Worm (Caenorhabditis elegans) whole organism, L3 larva: ENCODE measurements around the gene srh-112.
"Not testable (repeated sequence)": the region's sequence is repeated elsewhere in the genome, so short reads cannot be mapped to it uniquely, and the experiment has no call there.

ENCODE experiments used
- R02D3.7 ChIP-seq: fragments of 150-350 bp; optimal IDR thresholded peaks from 2 replicates; lab custom pipeline; 2014; ENCODE audit warnings: missing biosample characterization, missing genetic modification characterization
- ZK546.5 ChIP-seq: sonication (generic microtip); optimal IDR thresholded peaks from 2 replicates; lab custom pipeline; 2017; ENCODE audit warnings: missing biosample characterization, missing genetic modification characterization
- aly-2 ChIP-seq: fragments of 150-350 bp; optimal IDR thresholded peaks from 2 replicates; lab custom pipeline; 2014; ENCODE audit warnings: missing biosample characterization, missing genetic modification characterization
- ama-1 ChIP-seq: fragments of 150-350 bp; optimal IDR thresholded peaks from 2 replicates; lab custom pipeline; 2018
- ceh-16 ChIP-seq: sonication (generic microtip); optimal IDR thresholded peaks from 2 replicates; lab custom pipeline; 2017; ENCODE audit warnings: missing biosample characterization, missing genetic modification characterization
- ceh-28 ChIP-seq: fragments of 150-350 bp; optimal IDR thresholded peaks from 2 replicates; lab custom pipeline; 2014; ENCODE audit warnings: missing biosample characterization, missing genetic modification reagents, missing genetic modification characterization
- daf-12 ChIP-seq: fragments of 150-350 bp; optimal IDR thresholded peaks from 2 replicates; lab custom pipeline; 2014; ENCODE audit warnings: missing biosample characterization, missing genetic modification reagents, missing genetic modification characterization
- egl-27 ChIP-seq: sonication (generic microtip); optimal IDR thresholded peaks from 4 replicates; lab custom pipeline; 2017; ENCODE audit warnings: missing biosample characterization, missing genetic modification reagents, missing genetic modification characterization
- egl-5 ChIP-seq: fragments of 150-350 bp; optimal IDR thresholded peaks from 2 replicates; lab custom pipeline; 2017; ENCODE audit warnings: missing biosample characterization, missing genetic modification reagents, missing genetic modification characterization, inconsistent platforms
- elt-3 ChIP-seq, 3 experiments: fragments of 150-350 bp in 1 of 3; sonication (generic microtip) in 2 of 3; optimal IDR thresholded peaks; 2 replicates in 2 of 3; 4 replicates in 1 of 3; lab custom pipeline; 2014 to 2017; ENCODE audit warnings: missing biosample characterization in 3 of 3, missing genetic modification characterization in 3 of 3
- eor-1 ChIP-seq, 2 experiments: fragments of 150-350 bp; optimal IDR thresholded peaks; 2 replicates each; lab custom pipeline; 2014 to 2018; ENCODE audit warnings: missing biosample characterization in 2 of 2, missing genetic modification characterization in 2 of 2
- fkh-10 ChIP-seq: sonication (generic microtip); optimal IDR thresholded peaks from 2 replicates; lab custom pipeline; 2017; ENCODE audit warnings: missing biosample characterization, missing genetic modification reagents, missing genetic modification characterization
- lin-15B ChIP-seq: fragments of 150-350 bp; optimal IDR thresholded peaks from 2 replicates; lab custom pipeline; 2014; ENCODE audit warnings: missing biosample characterization, missing genetic modification characterization
- lin-39 ChIP-seq: fragments of 150-350 bp; optimal IDR thresholded peaks from 2 replicates; lab custom pipeline; 2018; ENCODE audit warnings: missing biosample characterization, missing genetic modification reagents, missing genetic modification characterization
- lsy-12 ChIP-seq: sonication (generic microtip); optimal IDR thresholded peaks from 2 replicates; lab custom pipeline; 2016; ENCODE audit warnings: mild to moderate bottlenecking, missing genetic modification characterization, missing compliant biosample characterization
- mml-1 ChIP-seq: fragments of 150-350 bp; sonication (generic microtip); optimal IDR thresholded peaks from 3 replicates; lab custom pipeline; 2014; ENCODE audit warnings: missing biosample characterization, missing genetic modification characterization
- nhr-12 ChIP-seq: fragments of 150-350 bp; optimal IDR thresholded peaks from 2 replicates; lab custom pipeline; 2014; ENCODE audit warnings: missing biosample characterization, missing genetic modification characterization
- nhr-23 ChIP-seq: fragments of 150-350 bp; optimal IDR thresholded peaks from 2 replicates; lab custom pipeline; 2014; ENCODE audit warnings: missing biosample characterization, missing genetic modification reagents, missing genetic modification characterization
- nhr-237 ChIP-seq: fragments of 150-350 bp; optimal IDR thresholded peaks from 2 replicates; lab custom pipeline; 2014; ENCODE audit warnings: missing biosample characterization, missing genetic modification characterization
- nhr-25 ChIP-seq: sonication (generic microtip); optimal IDR thresholded peaks from 2 replicates; lab custom pipeline; 2017; ENCODE audit warnings: missing biosample characterization, missing genetic modification characterization
- nhr-67 ChIP-seq: fragments of 150-350 bp; optimal IDR thresholded peaks from 2 replicates; lab custom pipeline; 2014; ENCODE audit warnings: missing biosample characterization, missing genetic modification characterization
- nhr-76 ChIP-seq: fragments of 150-350 bp; sonication (generic microtip); optimal IDR thresholded peaks from 5 replicates; lab custom pipeline; 2014; ENCODE audit warnings: missing biosample characterization, missing genetic modification characterization
- nhr-77 ChIP-seq: fragments of 150-350 bp; optimal IDR thresholded peaks from 2 replicates; lab custom pipeline; 2014; ENCODE audit warnings: missing biosample characterization, missing genetic modification characterization
- pha-4 ChIP-seq: fragments of 150-350 bp; optimal IDR thresholded peaks from 2 replicates; lab custom pipeline; 2014; ENCODE audit warnings: missing biosample characterization, missing genetic modification reagents, missing genetic modification characterization
- sea-2 ChIP-seq: fragments of 150-350 bp; sonication (generic microtip); optimal IDR thresholded peaks from 4 replicates; lab custom pipeline; 2014; ENCODE audit warnings: missing biosample characterization, missing genetic modification reagents, missing genetic modification characterization
- skn-1 ChIP-seq: fragments of 150-350 bp; optimal IDR thresholded peaks from 2 replicates; lab custom pipeline; 2014; ENCODE audit warnings: missing biosample characterization, missing genetic modification characterization
- snpc-4 ChIP-seq: fragments of 150-350 bp; optimal IDR thresholded peaks from 2 replicates; lab custom pipeline; 2014; ENCODE audit warnings: missing biosample characterization, missing genetic modification characterization
- tbx-2 ChIP-seq: sonication (generic microtip); optimal IDR thresholded peaks from 2 replicates; lab custom pipeline; 2016; ENCODE audit warnings: mild to moderate bottlenecking, missing genetic modification characterization, missing compliant biosample characterization
- unc-39 ChIP-seq: sonication (generic microtip); optimal IDR thresholded peaks from 4 replicates; lab custom pipeline; 2017; ENCODE audit warnings: missing biosample characterization, missing genetic modification characterization
- zag-1 ChIP-seq: fragments of 150-350 bp; optimal IDR thresholded peaks from 2 replicates; lab custom pipeline; 2014; ENCODE audit warnings: missing biosample characterization, missing genetic modification characterization
- ztf-4 ChIP-seq: fragments of 150-350 bp; optimal IDR thresholded peaks from 2 replicates; lab custom pipeline; 2014; ENCODE audit warnings: missing biosample characterization, missing genetic modification characterization

srh-112 gene

DNA sequence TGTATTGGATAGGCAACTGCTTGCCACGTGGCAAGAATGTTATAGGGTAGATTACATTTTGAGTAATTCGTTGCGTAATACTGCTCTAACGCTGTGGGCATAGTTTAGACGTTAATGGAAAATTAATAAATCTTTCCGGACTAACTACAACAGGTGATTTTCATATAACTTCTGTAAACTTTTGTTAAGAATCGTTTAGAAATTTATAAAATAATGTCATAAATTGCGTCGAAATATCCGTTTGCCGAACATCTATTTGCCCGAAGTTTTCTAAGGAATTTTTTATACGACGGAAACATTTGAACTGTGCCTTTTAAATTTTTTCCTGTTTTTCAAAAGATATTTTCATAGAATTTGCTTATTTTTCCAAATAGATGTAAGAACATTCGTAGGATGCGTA, at the start of gene srh-112:
srh-112 (minus strand) TSS at position 101 of the 400 bp plus-strand sequence.
- TF ChIP-seq ama-1 (lab: Kevin White, UChicago) (no peak), unc-39 (tag; lab: Kevin White, UChicago) (no peak), ZK546.5 (no peak), aly-2 (tag; lab: Kevin White, UChicago) (no peak)

DNA sequence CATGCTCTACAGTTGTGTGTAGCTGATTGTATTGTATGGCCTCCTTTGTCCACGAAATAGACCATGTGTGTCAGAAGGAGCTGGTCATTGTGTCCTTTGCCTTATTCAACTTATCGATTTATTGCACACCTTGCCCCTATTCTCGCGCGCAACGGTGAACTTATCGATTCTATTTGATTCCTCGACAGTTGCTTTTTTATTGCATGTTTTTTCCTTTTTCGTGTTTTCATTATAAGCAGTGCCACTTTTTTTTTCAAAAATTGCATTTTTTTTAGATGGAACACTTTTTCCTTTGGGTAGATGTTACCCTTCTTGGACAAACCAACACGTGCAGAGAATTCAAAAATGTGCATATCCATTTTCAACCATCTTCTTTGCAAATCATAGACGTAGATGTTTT, 47.2 kb upstream of the srh-112 start, which contains the start of gene K10G4.10:
K10G4.10 (plus strand) TSS at position 301 of the 400 bp plus-strand sequence.
- no peak for TF ChIP-seq nhr-25 (tag; lab: Kevin White, UChicago)
- no peak for TF ChIP-seq ztf-4 (tag; lab: Kevin White, UChicago)

DNA sequence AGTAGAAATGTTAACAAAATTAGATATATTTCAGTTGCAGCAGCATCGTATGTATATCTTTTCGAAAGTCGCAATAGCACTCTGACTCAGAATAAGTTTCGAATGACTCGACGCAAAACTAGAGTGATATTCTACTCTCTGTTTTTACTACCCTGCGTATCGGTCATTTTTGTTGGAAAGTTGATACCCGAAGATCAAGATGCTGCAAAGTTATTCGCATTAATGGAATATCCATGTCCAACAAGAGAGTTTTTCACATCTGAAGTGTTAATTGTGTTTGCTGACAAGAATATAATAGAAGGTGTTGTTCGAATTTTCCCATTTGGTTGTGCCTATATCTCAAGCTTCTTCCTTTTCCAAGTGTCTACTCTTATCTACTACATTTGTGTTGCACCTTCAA, 46.1 kb upstream of the srh-112 start:
- TF ChIP-seq lsy-12 (no peak), daf-12 (tag; lab: Kevin White, UChicago) (no peak), nhr-12 (tag; lab: Kevin White, UChicago) (no peak), nhr-237 (no peak), mml-1 (tag; lab: Kevin White, UChicago) (no peak), eor-1 (tag; optimal IDR thresholded peaks at IDR 0.05; lab: Kevin White, UChicago) (no peak), nhr-67 (tag; lab: Kevin White, UChicago) (no peak), ama-1 (lab: Kevin White, UChicago) (no peak), ztf-4 (tag; lab: Kevin White, UChicago) (no peak), egl-5 (tag; lab: Kevin White, UChicago) (no peak), nhr-77 (no peak), pha-4 (tag; lab: Kevin White, UChicago) (no peak), ceh-16 (tag; lab: Kevin White, UChicago) (no peak), aly-2 (tag; lab: Kevin White, UChicago) (no peak), skn-1 (tag; lab: Kevin White, UChicago) (no peak), lin-39 (tag; lab: Kevin White, UChicago) (no peak)

DNA sequence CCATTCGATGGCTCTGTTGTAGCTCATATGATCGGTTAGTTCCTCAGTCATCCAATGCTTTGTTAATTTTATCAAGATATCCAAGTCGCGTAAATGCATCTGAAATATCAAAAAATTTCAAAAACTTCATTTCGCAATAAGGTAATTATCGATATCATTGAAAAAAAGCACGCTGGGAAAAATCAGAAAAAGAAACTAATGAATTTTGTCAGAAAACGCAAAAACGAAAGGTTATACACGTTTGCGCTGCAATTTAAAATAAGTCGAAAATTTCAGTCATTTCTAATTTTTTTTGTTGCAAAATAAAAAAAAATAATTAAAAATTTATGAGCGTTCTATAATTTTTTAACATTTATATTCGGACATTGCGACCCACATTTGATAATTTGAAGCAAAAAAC, 38.8 kb upstream of the srh-112 start, which contains the start of gene K10G4.3:
K10G4.3 (minus strand) TSS at position 101 of the 400 bp plus-strand sequence.
- TF ChIP-seq egl-27 (tag; lab: Kevin White, UChicago); R02D3.7; sea-2: not testable (repeated sequence)

DNA sequence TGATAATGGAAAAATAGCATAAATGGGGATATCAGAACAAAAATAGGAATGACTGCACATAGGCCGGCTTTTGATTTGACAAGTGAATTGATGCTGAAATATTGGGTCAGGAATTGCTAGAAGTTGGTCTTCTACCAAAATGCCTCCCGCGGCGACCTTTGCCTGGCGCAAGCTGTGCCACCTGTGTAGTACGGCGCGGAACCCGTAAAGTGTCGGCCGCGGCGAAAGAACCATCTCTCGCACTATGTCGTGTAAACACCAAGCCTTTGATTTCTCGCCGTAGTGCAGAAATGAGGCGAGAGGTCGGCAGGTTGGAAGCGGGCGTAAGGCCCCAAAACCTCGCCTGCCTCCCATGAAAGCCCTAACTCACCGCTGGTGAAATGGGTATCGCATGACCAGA, 35.4 kb upstream of the srh-112 start:
- TF ChIP-seq nhr-77 (no peak), snpc-4 (tag; lab: Kevin White, UChicago) (peak; percentile 19)
- TF ChIP-seq, all 47 proteins: peak for 1

DNA sequence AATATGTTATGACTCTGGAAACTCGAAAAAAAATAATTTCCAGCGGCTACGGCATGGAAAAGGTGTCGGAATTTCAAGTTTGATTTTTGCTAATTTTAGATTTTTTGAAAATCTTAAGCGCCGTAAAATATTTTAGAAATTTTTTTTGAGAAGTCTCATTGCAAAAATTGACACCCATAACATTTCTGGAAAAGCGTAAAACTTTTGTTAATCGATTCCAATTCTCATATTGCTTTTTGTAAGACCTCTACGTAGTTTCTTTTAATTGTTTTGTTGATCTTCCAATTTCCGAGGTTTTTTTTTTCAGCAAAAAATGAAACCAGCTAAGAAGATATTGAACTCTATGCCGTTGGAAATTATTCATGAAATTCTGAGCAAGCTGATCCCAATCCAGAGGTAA, 32.8 kb upstream of the srh-112 start, which contains the start of gene fbxa-85:
fbxa-85 (plus strand) TSS at position 301 of the 400 bp plus-strand sequence.
- TF ChIP-seq nhr-237 (no peak), egl-5 (tag; lab: Kevin White, UChicago) (no peak), nhr-12 (tag; lab: Kevin White, UChicago) (no peak), nhr-23 (no peak), ZK546.5 (no peak), zag-1 (tag; lab: Kevin White, UChicago) (no peak), ceh-28 (no peak), fkh-10 (GFP tag; lab: Kevin White, UChicago) (no peak), nhr-67 (tag; lab: Kevin White, UChicago) (no peak), tbx-2 (no peak), lsy-12 (no peak), daf-12 (tag; lab: Kevin White, UChicago) (no peak), lin-15B (tag; lab: Kevin White, UChicago) (no peak), eor-1 (tag; optimal IDR thresholded peaks at IDR 0.05; lab: Kevin White, UChicago) (no peak), ceh-16 (tag; lab: Kevin White, UChicago) (no peak), ztf-4 (tag; lab: Kevin White, UChicago) (no peak), nhr-76 (tag; lab: Kevin White, UChicago) (no peak), egl-27 (tag; lab: Kevin White, UChicago) (no peak), elt-3 (tag; optimal IDR thresholded peaks at IDR 0.05; lab: Kevin White, UChicago) (no peak)
